Fruit fly (Drosophila melanogaster): ENCODE measurements around the gene CG4730.

Gene CG4730

DNA sequence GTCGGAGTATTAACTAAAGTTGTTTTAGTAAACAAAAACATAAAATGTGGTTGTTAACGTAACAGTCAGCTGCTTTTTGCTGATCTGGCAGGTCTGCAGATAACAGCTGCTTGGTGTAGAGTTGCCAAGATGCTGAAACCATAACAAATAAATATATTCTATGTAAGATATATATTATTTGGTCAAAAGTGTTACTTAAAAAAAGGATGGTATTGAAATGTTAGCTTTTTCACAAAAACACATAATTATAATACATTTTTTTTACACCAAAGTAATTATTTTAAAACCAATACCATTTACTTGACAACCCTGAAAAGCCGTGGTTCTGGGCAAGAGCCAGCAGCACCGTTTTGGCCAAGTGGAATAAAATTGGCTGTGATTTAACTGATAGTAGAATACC lies 2.0 kb upstream of the CG4730 start, which contains the start of the genes CG4743 and Idh3g:
Gene CG4743 (minus strand): TSS at position 23 of the 400 bp plus-strand sequence.
Gene Idh3g (plus strand): TSS at position 318 of the 400 bp plus-strand sequence.
- TF ChIP-seq dmrt93B (GFP tag; optimal IDR thresholded peaks at IDR 0.05) (peak; percentile 85), psq (GFP tag; optimal IDR thresholded peaks at IDR 0.05) (peak; percentile 93), h (GFP tag; optimal IDR thresholded peaks at IDR 0.05) (peak; percentile 95), pan (optimal IDR thresholded peaks at IDR 0.05) (no peak), brk (GFP tag; optimal IDR thresholded peaks at IDR 0.05) (peak; percentile 93), br (GFP tag; optimal IDR thresholded peaks at IDR 0.05) (peak; percentile 90), Dif (GFP tag; optimal IDR thresholded peaks at IDR 0.05; ENCODE audit: partially characterized antibody) (no peak), Hr78 (GFP tag; optimal IDR thresholded peaks at IDR 0.05) (no peak), Abd-B (GFP tag; optimal IDR thresholded peaks at IDR 0.05) (no peak), N (GFP tag; optimal IDR thresholded peaks at IDR 0.05) (no peak), sage (GFP tag; optimal IDR thresholded peaks at IDR 0.05) (peak; percentile 93), GATAd (GFP tag; optimal IDR thresholded peaks at IDR 0.05) (peak; percentile 83), Vsx2 (GFP tag; optimal IDR thresholded peaks at IDR 0.05; ENCODE audit: partially characterized antibody) (no peak), Rel (GFP tag; optimal IDR thresholded peaks at IDR 0.05) (no peak), Rel (tag; optimal IDR thresholded peaks at IDR 0.05) (peak; percentile 91), dl (GFP tag; optimal IDR thresholded peaks at IDR 0.05; ENCODE audit: insufficient read depth in 1 of 2, partially characterized antibody in 2 of 2) (no peak), OdsH (GFP tag; optimal IDR thresholded peaks at IDR 0.05) (peak; percentile 96), sv (GFP tag; optimal IDR thresholded peaks at IDR 0.05) (peak; percentile 91), HLH106 (tag; optimal IDR thresholded peaks at IDR 0.05) (peak; percentile 98), Hr83 (GFP tag; optimal IDR thresholded peaks at IDR 0.05; ENCODE audit: poor library complexity, severe bottlenecking) (no peak), tai (GFP tag; optimal IDR thresholded peaks at IDR 0.05) (no peak), Hnf4 (GFP tag; optimal IDR thresholded peaks at IDR 0.05) (peak; percentile 94), Myc (optimal IDR thresholded peaks at IDR 0.05) (no peak), foxo (GFP tag; optimal IDR thresholded peaks at IDR 0.05) (peak in 1 of 2 experiments; percentile 97), fru (GFP tag; optimal IDR thresholded peaks at IDR 0.05) (peak; percentile 91), Dfd (GFP tag; optimal IDR thresholded peaks at IDR 0.05) (no peak), Sp1 (GFP tag; optimal IDR thresholded peaks at IDR 0.05) (peak; percentile 98), usp (GFP tag; optimal IDR thresholded peaks at IDR 0.05) (no peak), CG32264 (GFP tag; optimal IDR thresholded peaks at IDR 0.05) (no peak), jim (GFP tag; optimal IDR thresholded peaks at IDR 0.05) (no peak), ey (GFP tag; optimal IDR thresholded peaks at IDR 0.05) (peak; percentile 87), CG9705 (GFP tag; optimal IDR thresholded peaks at IDR 0.05) (peak; percentile 96), rgr (GFP tag; optimal IDR thresholded peaks at IDR 0.05) (peak; percentile 97), dsf (GFP tag; optimal IDR thresholded peaks at IDR 0.05; ENCODE audit: borderline replicate concordance) (peak; percentile 86), CrebA (GFP tag; optimal IDR thresholded peaks at IDR 0.05; ENCODE audit: borderline replicate concordance) (no peak), Mio (GFP tag; optimal IDR thresholded peaks at IDR 0.05) (peak; percentile 13), woc (GFP tag; optimal IDR thresholded peaks at IDR 0.05) (peak; percentile 85), lola (GFP tag; optimal IDR thresholded peaks at IDR 0.05) (no peak), Jra (GFP tag; optimal IDR thresholded peaks at IDR 0.05) (peak; percentile 85)

DNA sequence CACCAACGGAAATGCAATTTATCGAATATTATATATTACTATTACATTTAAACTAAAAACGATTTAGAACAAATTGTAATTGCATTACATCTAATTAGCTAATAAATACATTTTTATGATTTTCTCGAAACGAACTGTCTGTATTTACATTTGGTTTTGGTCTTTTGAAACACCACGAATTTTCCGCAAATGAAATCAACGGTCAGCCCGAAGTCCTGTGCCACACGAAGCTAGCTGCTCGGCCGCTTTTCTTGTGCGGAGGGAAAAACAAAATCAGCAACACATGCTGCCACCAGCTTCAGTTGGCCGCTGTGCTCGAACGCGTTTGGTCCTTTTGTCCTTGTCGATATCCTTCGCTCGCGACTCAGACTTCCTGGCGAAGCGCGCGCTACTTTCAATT lies 13.0 kb downstream of the CG4730 start, which contains the start of gene Lgr3:
Gene Lgr3 (plus strand): TSS at position 301 of the 400 bp plus-strand sequence.
- TF ChIP-seq Abd-B (GFP tag; optimal IDR thresholded peaks at IDR 0.05) = no peak
- TF ChIP-seq jim (GFP tag; optimal IDR thresholded peaks at IDR 0.05) = no peak
- TF ChIP-seq sage (GFP tag; optimal IDR thresholded peaks at IDR 0.05) = no peak
- TF ChIP-seq CrebA (GFP tag; optimal IDR thresholded peaks at IDR 0.05; ENCODE audit: borderline replicate concordance) = no peak
- TF ChIP-seq br (GFP tag; optimal IDR thresholded peaks at IDR 0.05) = no peak
- no peak for TF ChIP-seq HLH106 (tag; optimal IDR thresholded peaks at IDR 0.05)
- no peak for TF ChIP-seq Hr78 (GFP tag; optimal IDR thresholded peaks at IDR 0.05)
- TF ChIP-seq usp (GFP tag; optimal IDR thresholded peaks at IDR 0.05) = no peak
- TF ChIP-seq woc (GFP tag; optimal IDR thresholded peaks at IDR 0.05) = no peak
- no peak for TF ChIP-seq tai (GFP tag; optimal IDR thresholded peaks at IDR 0.05)
- TF ChIP-seq sv (GFP tag; optimal IDR thresholded peaks at IDR 0.05) = no peak
- no peak for TF ChIP-seq pan (optimal IDR thresholded peaks at IDR 0.05)
